Worm (Caenorhabditis elegans): ENCODE data around the gene K09E9.1.

The K09E9.1 gene

ce11 chrX:15591068-15591467, 29.2 kb upstream of the K09E9.1 start, which contains the start of gene usp-33:
TSS of gene usp-33 (plus strand) at chrX:15591368.
- TF ChIP-seq egl-27 (tag; optimal IDR thresholded peaks at IDR 0.05): no peak
- TF ChIP-seq sma-3 (GFP tag; optimal IDR thresholded peaks at IDR 0.05): no peak
- no peak for TF ChIP-seq C34F6.9 (tag; optimal IDR thresholded peaks at IDR 0.05)
- TF ChIP-seq gmeb-1 (tag; optimal IDR thresholded peaks at IDR 0.05): no peak
- TF ChIP-seq mdl-1 (tag; optimal IDR thresholded peaks at IDR 0.05): no peak
- TF ChIP-seq nhr-77 (tag; optimal IDR thresholded peaks at IDR 0.05): no peak
- TF ChIP-seq nhr-129 (tag; optimal IDR thresholded peaks at IDR 0.05): no peak
- no peak for TF ChIP-seq lin-11 (tag; optimal IDR thresholded peaks at IDR 0.05)
- no peak for TF ChIP-seq ceh-82 (tag; optimal IDR thresholded peaks at IDR 0.05)
- TF ChIP-seq skn-1 (tag; optimal IDR thresholded peaks at IDR 0.05): no peak
- no peak for TF ChIP-seq sma-9 (GFP tag; optimal IDR thresholded peaks at IDR 0.05)
- no peak for TF ChIP-seq sma-9 (tag; optimal IDR thresholded peaks at IDR 0.05)
- TF ChIP-seq ZK546.5 (tag; optimal IDR thresholded peaks at IDR 0.05): no peak
- no peak for TF ChIP-seq snpc-4 (tag; optimal IDR thresholded peaks at IDR 0.05)
- no peak for TF ChIP-seq nhr-21 (tag; optimal IDR thresholded peaks at IDR 0.05)
- no peak for TF ChIP-seq ama-1 (optimal IDR thresholded peaks at IDR 0.05)
- TF ChIP-seq Y55F3AM.14 (GFP tag; optimal IDR thresholded peaks at IDR 0.05): no peak
- TF ChIP-seq R02D3.7 (tag; optimal IDR thresholded peaks at IDR 0.05): no peak

- no peak for TF ChIP-seq mdl-1 (tag; optimal IDR thresholded peaks at IDR 0.05)
- TF ChIP-seq lin-39 (tag; optimal IDR thresholded peaks at IDR 0.05): no peak
- TF ChIP-seq mab-5 (tag; optimal IDR thresholded peaks at IDR 0.05): no peak
- TF ChIP-seq lin-13 (GFP tag; optimal IDR thresholded peaks at IDR 0.05): no peak
Observed at ce11 chrX:15593366-15593765, 26.9 kb upstream of the K09E9.1 start.

- no peak for TF ChIP-seq egl-27 (tag; optimal IDR thresholded peaks at IDR 0.05)
- TF ChIP-seq ztf-1 (GFP tag; conservative IDR thresholded peaks at IDR 0.05): no peak
- TF ChIP-seq sma-3 (GFP tag; optimal IDR thresholded peaks at IDR 0.05): no peak
- TF ChIP-seq nhr-25 (tag; optimal IDR thresholded peaks at IDR 0.05): no peak
- TF ChIP-seq nhr-129 (tag; optimal IDR thresholded peaks at IDR 0.05): no peak
- TF ChIP-seq snpc-4 (tag; optimal IDR thresholded peaks at IDR 0.05): no peak
- TF ChIP-seq nhr-11 (tag; optimal IDR thresholded peaks at IDR 0.05): no peak
- no peak for TF ChIP-seq aly-2 (tag; optimal IDR thresholded peaks at IDR 0.05)
- no peak for TF ChIP-seq ztf-4 (tag; optimal IDR thresholded peaks at IDR 0.05)
- TF ChIP-seq ama-1 (optimal IDR thresholded peaks at IDR 0.05): no peak
- TF ChIP-seq lin-13 (GFP tag; optimal IDR thresholded peaks at IDR 0.05): no peak
- no peak for TF ChIP-seq mdl-1 (tag; optimal IDR thresholded peaks at IDR 0.05)
- no peak for TF ChIP-seq ceh-82 (tag; optimal IDR thresholded peaks at IDR 0.05)
- TF ChIP-seq unc-62 (GFP tag; optimal IDR thresholded peaks at IDR 0.05): no peak
- TF ChIP-seq C34F6.9 (tag; optimal IDR thresholded peaks at IDR 0.05): no peak
- no peak for TF ChIP-seq lin-39 (tag; optimal IDR thresholded peaks at IDR 0.05)
- TF ChIP-seq F13H6.1 (tag; optimal IDR thresholded peaks at IDR 0.05): no peak
- no peak for TF ChIP-seq gmeb-1 (tag; optimal IDR thresholded peaks at IDR 0.05)
- TF ChIP-seq ztf-11 (tag; optimal IDR thresholded peaks at IDR 0.05): no peak
- TF ChIP-seq nhr-10 (tag; optimal IDR thresholded peaks at IDR 0.05): no peak
Observed at ce11 chrX:15594019-15594418, 26.3 kb upstream of the K09E9.1 start.

- TF ChIP-seq fos-1 (tag; optimal IDR thresholded peaks at IDR 0.05): no peak
- TF ChIP-seq lin-11 (tag; optimal IDR thresholded peaks at IDR 0.05): no peak
- TF ChIP-seq C34F6.9 (tag; optimal IDR thresholded peaks at IDR 0.05): no peak
- no peak for TF ChIP-seq nhr-23 (tag; optimal IDR thresholded peaks at IDR 0.05)
- no peak for TF ChIP-seq sem-4 (tag; optimal IDR thresholded peaks at IDR 0.05)
Observed at ce11 chrX:15597077-15597476, 23.2 kb upstream of the K09E9.1 start, which contains the start of gene K09A9.8. TSS of gene K09A9.8 (minus strand) at chrX:15597177.

ce11 chrX:15598661-15599384, 21.5 kb upstream of the K09E9.1 start:
- TF ChIP-seq F13H6.1 (tag; optimal IDR thresholded peaks at IDR 0.05) (no peak), ama-1 (optimal IDR thresholded peaks at IDR 0.05) (no peak), gmeb-1 (tag; optimal IDR thresholded peaks at IDR 0.05) (no peak), fos-1 (tag; optimal IDR thresholded peaks at IDR 0.05) (peak; percentile 29), crh-2 (tag; optimal IDR thresholded peaks at IDR 0.05) (peak; percentile 48), sma-9 (GFP tag; optimal IDR thresholded peaks at IDR 0.05) (peak; percentile 70), sma-9 (tag; optimal IDR thresholded peaks at IDR 0.05) (no peak)

Data from whole organism, L2 larva.